Fruit fly (Drosophila melanogaster): ENCODE data around the gene sd.

Gene sd

dm6 chrX:15870777-15871757 is 66.9 kb downstream of the sd start (continued):
- peak; percentile 13 for TF ChIP-seq luna (GFP tag; optimal IDR thresholded peaks at IDR 0.05)
- peak; percentile 88 for TF ChIP-seq CG6813 (GFP tag; optimal IDR thresholded peaks at IDR 0.05)
- TF ChIP-seq CG10654 (GFP tag; optimal IDR thresholded peaks at IDR 0.05): peak; percentile 48
- TF ChIP-seq sob (GFP tag; IDR thresholded peaks at IDR 0.05): peak; percentile 66
- no peak for TF ChIP-seq h (optimal IDR thresholded peaks at IDR 0.05)
- no peak for TF ChIP-seq C15 (GFP tag; IDR thresholded peaks at IDR 0.05)
- TF ChIP-seq CG18262 (tag; optimal IDR thresholded peaks at IDR 0.05): peak; percentile 20
- TF ChIP-seq ttk (GFP tag; IDR thresholded peaks at IDR 0.05): no peak
- peak; percentile 68 for TF ChIP-seq CG12659 (GFP tag; optimal IDR thresholded peaks at IDR 0.05)
- TF ChIP-seq Trl (optimal IDR thresholded peaks at IDR 0.05): no peak
- peak; percentile 50 for TF ChIP-seq Trl (GFP tag; optimal IDR thresholded peaks at IDR 0.05)
- TF ChIP-seq CG2712 (tag; optimal IDR thresholded peaks at IDR 0.05): no peak
- TF ChIP-seq so (GFP tag; IDR thresholded peaks at IDR 0.05): peak; percentile 82; the same call in 2 of the 3 replicates
- peak; percentile 89 for TF ChIP-seq CrebB (tag; optimal IDR thresholded peaks at IDR 0.05)
- TF ChIP-seq onecut (GFP tag; IDR thresholded peaks at IDR 0.05): peak; percentile 53
- no peak for TF ChIP-seq Doc2 (GFP tag; IDR thresholded peaks at IDR 0.05)
- peak; percentile 69 for TF ChIP-seq CG17385 (GFP tag; optimal IDR thresholded peaks at IDR 0.05)
- no peak for TF ChIP-seq gem (tag; optimal IDR thresholded peaks at IDR 0.05)
- no peak for TF ChIP-seq CG10321 (GFP tag; IDR thresholded peaks at IDR 0.05)
- TF ChIP-seq CTCF (GFP tag; optimal IDR thresholded peaks at IDR 0.05): peak; percentile 11
- peak; percentile 19 for TF ChIP-seq tup (GFP tag; optimal IDR thresholded peaks at IDR 0.05)
- TF ChIP-seq dmrt11E (tag; optimal IDR thresholded peaks at IDR 0.05): peak; percentile 19
- no peak for TF ChIP-seq fd96Cb (tag; optimal IDR thresholded peaks at IDR 0.05)
- peak; percentile 80 for TF ChIP-seq HmgZ (tag; optimal IDR thresholded peaks at IDR 0.05)
- peak; percentile 55 for TF ChIP-seq CG12236 (GFP tag; optimal IDR thresholded peaks at IDR 0.05)
- 0 out of 2 replicates have a peak, but pooled peaks have one; percentile 9 for TF ChIP-seq CG5953 (GFP tag; IDR thresholded peaks at IDR 0.05)
- TF ChIP-seq CG13296 (GFP tag; optimal IDR thresholded peaks at IDR 0.05): peak; percentile 94
- TF ChIP-seq CG18764 (GFP tag; optimal IDR thresholded peaks at IDR 0.05): peak; percentile 54
- TF ChIP-seq CG3281 (GFP tag; optimal IDR thresholded peaks at IDR 0.05): no peak
- no peak for TF ChIP-seq phol (tag; optimal IDR thresholded peaks at IDR 0.05)
- TF ChIP-seq trh (GFP tag; optimal IDR thresholded peaks at IDR 0.05): peak; percentile 25
- no peak for TF ChIP-seq CG17802 (tag; optimal IDR thresholded peaks at IDR 0.05)
- peak; percentile 100 for TF ChIP-seq CG10431 (GFP tag; optimal IDR thresholded peaks at IDR 0.05)
- TF ChIP-seq CG3163 (GFP tag; optimal IDR thresholded peaks at IDR 0.05): peak; percentile 57
- peak; percentile 50 for TF ChIP-seq CG1529 (GFP tag; optimal IDR thresholded peaks at IDR 0.05)
- no peak for TF ChIP-seq Meics (GFP tag; optimal IDR thresholded peaks at IDR 0.05)
- TF ChIP-seq da (GFP tag; optimal IDR thresholded peaks at IDR 0.05): no peak
- no peak for TF ChIP-seq CG9817 (tag; optimal IDR thresholded peaks at IDR 0.05)
- TF ChIP-seq pros (GFP tag; optimal IDR thresholded peaks at IDR 0.05): no peak
- no peak for TF ChIP-seq CG2875 (GFP tag; optimal IDR thresholded peaks at IDR 0.05)
- no peak for TF ChIP-seq CG2199 (GFP tag; IDR thresholded peaks at IDR 0.05)
- TF ChIP-seq seq (GFP tag; IDR thresholded peaks at IDR 0.05): peak; percentile 69; the same call in 1 of the 2 replicates
- no peak for TF ChIP-seq CG3407 (GFP tag; optimal IDR thresholded peaks at IDR 0.05)
- no peak for TF ChIP-seq bcd (GFP tag; optimal IDR thresholded peaks at IDR 0.05)
- no peak for TF ChIP-seq CG10147 (GFP tag; optimal IDR thresholded peaks at IDR 0.05)
- TF ChIP-seq CG8359 (GFP tag; optimal IDR thresholded peaks at IDR 0.05; ENCODE audit: borderline replicate concordance): no peak
- peak; percentile 41 for TF ChIP-seq salm (tag; optimal IDR thresholded peaks at IDR 0.05)
- TF ChIP-seq ftz-f1 (GFP tag; optimal IDR thresholded peaks at IDR 0.05): no peak
- peak; percentile 43; the same call in 1 of the 2 replicates for TF ChIP-seq E2f2 (GFP tag; IDR thresholded peaks at IDR 0.05)
- no peak for TF ChIP-seq Gsc (GFP tag; IDR thresholded peaks at IDR 0.05)
